Fruit fly (Drosophila melanogaster) whole organism, adult: ENCODE results near the gene GatC.
A peak's percentile ranks its signal among the peaks of the same experiment; 100 is the strongest.

ENCODE experiments used
- CG33017 ChIP-seq: fragments of 200-800 bp; sonication (Bioruptor generic); optimal IDR thresholded peaks from 2 replicates; lab custom pipeline; 2018; ENCODE audit warnings: missing biosample characterization, mild to moderate bottlenecking, missing genetic modification characterization, moderate library complexity
- Clk ChIP-seq: fragments of 200-800 bp; sonication (Bioruptor generic); optimal IDR thresholded peaks from 2 replicates; lab custom pipeline; 2017; ENCODE audit warnings: missing biosample characterization, missing genetic modification characterization
- Mnt ChIP-seq: fragments of 200-800 bp; sonication (Bioruptor generic); optimal IDR thresholded peaks from 2 replicates; lab custom pipeline; 2016; ENCODE audit warnings: missing biosample characterization, mild to moderate bottlenecking, missing genetic modification characterization

- no peak for TF ChIP-seq CG33017 (tag; lab: Kevin White, UChicago)
- TF ChIP-seq Mnt (GFP tag; lab: Kevin White, UChicago): peak; percentile 35
- no peak for TF ChIP-seq Clk (GFP tag; lab: Kevin White, UChicago)
Measured at dm6 chr2L:13813604-13814178, 19.2 kb downstream of the GatC start, which contains the start of gene Sos.
